Worm (Caenorhabditis elegans) whole organism, L2 larva: Measurements from ENCODE around the gene srh-44.

ENCODE experiments used
- ceh-16 ChIP-seq: fragments of 150-350 bp; optimal IDR thresholded peaks from 2 replicates; lab custom pipeline; 2014; ENCODE audit warnings: missing biosample characterization, missing genetic modification characterization
- lin-11 ChIP-seq: fragments of 150-350 bp; sonication (generic microtip); optimal IDR thresholded peaks from 2 replicates; lab custom pipeline; 2014; ENCODE audit warnings: missing biosample characterization, missing genetic modification characterization, inconsistent platforms, mixed read lengths
- sma-9 ChIP-seq, 2 experiments: fragments of 150-350 bp in 1 of 2; sonication (generic microtip) in 1 of 2; optimal IDR thresholded peaks; 2 replicates each; lab custom pipeline; 2014 to 2016; ENCODE audit warnings: missing genetic modification characterization in 2 of 2, mild to moderate bottlenecking in 1 of 2, missing biosample characterization in 1 of 2, missing compliant biosample characterization in 1 of 2, missing genetic modification reagents in 1 of 2, moderate library complexity in 1 of 2
- unc-62 ChIP-seq: fragments of 150-350 bp; optimal IDR thresholded peaks from 2 replicates; lab custom pipeline; 2014; ENCODE audit warnings: missing biosample characterization, missing genetic modification reagents, missing genetic modification characterization
- ztf-1 ChIP-seq: fragments of 200-800 bp; sonication (Bioruptor generic); conservative IDR thresholded peaks from 2 replicates; pipeline ENCODE4 v1.3.6; 2022; ENCODE audit warnings: missing genetic modification characterization, missing compliant biosample characterization

DNA sequence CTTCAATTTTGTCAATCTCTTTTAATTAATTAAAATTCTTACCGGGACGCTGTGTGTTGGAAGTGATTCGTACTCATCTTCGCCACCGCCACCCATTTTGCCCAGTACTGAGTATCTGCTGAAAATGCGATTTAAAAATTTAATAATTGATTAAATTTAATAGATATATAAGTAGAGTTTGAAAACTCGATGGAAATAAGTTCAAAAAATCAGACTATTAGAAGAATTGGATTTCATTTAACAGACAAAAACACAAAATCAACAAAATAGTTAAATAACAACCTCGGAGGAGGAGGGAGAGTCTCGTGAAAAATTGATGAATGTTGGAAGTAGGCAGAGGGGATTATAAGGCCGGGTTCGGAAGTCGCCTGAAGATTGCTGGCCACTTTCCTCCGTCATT lies 43.0 kb upstream of the srh-44 start, which contains the start of gene mfn-1:
- TF ChIP-seq ztf-1 (GFP tag; lab: Robert Waterston, UW) = no peak
- TF ChIP-seq ceh-16 (tag; lab: Kevin White, UChicago) = no peak
- no peak for TF ChIP-seq unc-62
- no peak for TF ChIP-seq sma-9 (GFP tag; optimal IDR thresholded peaks at IDR 0.05; lab: Kevin White, UChicago)
- no peak for TF ChIP-seq sma-9 (tag; optimal IDR thresholded peaks at IDR 0.05; lab: Kevin White, UChicago)
- TF ChIP-seq lin-11 = no peak
